Worm (Caenorhabditis elegans) whole organism, mixed stage, embryonic: ENCODE measurements around the gene srbc-62.

ENCODE experiments used
- M03D4.4 ChIP-seq: sonication (generic microtip); optimal IDR thresholded peaks from 2 replicates; lab custom pipeline; 2017; ENCODE audit warnings: mild to moderate bottlenecking, missing genetic modification characterization, missing compliant biosample characterization
- bed-3 ChIP-seq: fragments of 200-800 bp; sonication (Bioruptor generic); optimal IDR thresholded peaks from 3 replicates; lab custom pipeline; 2018; ENCODE audit warnings: mild to moderate bottlenecking, missing genetic modification characterization, moderate library complexity, missing compliant biosample characterization
- blmp-1 ChIP-seq: fragments of 150-350 bp; optimal IDR thresholded peaks from 2 replicates; lab custom pipeline; 2014; ENCODE audit warnings: missing biosample characterization, missing genetic modification characterization
- ceh-39 ChIP-seq: fragments of 150-350 bp; optimal IDR thresholded peaks from 2 replicates; lab custom pipeline; 2014; ENCODE audit warnings: missing biosample characterization, missing genetic modification characterization
- ceh-43 ChIP-seq: fragments of 200-800 bp; sonication (Bioruptor generic); optimal IDR thresholded peaks from 2 replicates; lab custom pipeline; 2018; ENCODE audit warnings: mild to moderate bottlenecking, missing genetic modification characterization, moderate library complexity, missing compliant biosample characterization
- ceh-83 ChIP-seq: fragments of 200-800 bp; sonication (Bioruptor generic); optimal IDR thresholded peaks from 2 replicates; lab custom pipeline; 2018; ENCODE audit warnings: mild to moderate bottlenecking, missing genetic modification characterization, missing compliant biosample characterization
- cnd-1 ChIP-seq: fragments of 200-800 bp; sonication (Bioruptor generic); optimal IDR thresholded peaks from 2 replicates; lab custom pipeline; 2018; ENCODE audit warnings: mild to moderate bottlenecking, missing genetic modification characterization, missing compliant biosample characterization
- drap-1 ChIP-seq: fragments of 200-800 bp; sonication (Bioruptor generic); optimal IDR thresholded peaks from 3 replicates; lab custom pipeline; 2018; ENCODE audit warnings: mild to moderate bottlenecking, missing genetic modification characterization, missing compliant biosample characterization
- elt-1 ChIP-seq: sonication (generic microtip); optimal IDR thresholded peaks from 2 replicates; lab custom pipeline; 2017; ENCODE audit warnings: missing genetic modification characterization, mild to moderate bottlenecking, missing compliant biosample characterization, antibody characterized with exemption, moderate library complexity, borderline replicate concordance; ENCODE audit not compliant: insufficient read depth
- elt-3 ChIP-seq: fragments of 150-350 bp; optimal IDR thresholded peaks from 2 replicates; lab custom pipeline; 2014; ENCODE audit warnings: missing biosample characterization, missing genetic modification characterization
- flh-1 ChIP-seq: fragments of 200-800 bp; sonication (Bioruptor generic); optimal IDR thresholded peaks from 2 replicates; lab custom pipeline; 2018; ENCODE audit warnings: mild to moderate bottlenecking, missing genetic modification characterization, moderate library complexity, missing compliant biosample characterization
- ham-2 ChIP-seq: fragments of 200-800 bp; sonication (Bioruptor generic); optimal IDR thresholded peaks from 2 replicates; lab custom pipeline; 2018; ENCODE audit warnings: mild to moderate bottlenecking, missing genetic modification characterization, missing compliant biosample characterization
- hlh-1 ChIP-seq: fragments of 150-350 bp; optimal IDR thresholded peaks from 2 replicates; lab custom pipeline; 2014; ENCODE audit warnings: missing biosample characterization, missing genetic modification reagents, missing genetic modification characterization
- lin-13 ChIP-seq: fragments of 150-350 bp; optimal IDR thresholded peaks from 2 replicates; lab custom pipeline; 2014; ENCODE audit warnings: missing biosample characterization, missing genetic modification characterization
- lin-32 ChIP-seq: fragments of 200-800 bp; sonication (Bioruptor generic); optimal IDR thresholded peaks from 2 replicates; lab custom pipeline; 2018; ENCODE audit warnings: mild to moderate bottlenecking, missing genetic modification characterization, missing compliant biosample characterization
- lsy-2 ChIP-seq: fragments of 150-350 bp; optimal IDR thresholded peaks from 2 replicates; lab custom pipeline; 2014; ENCODE audit warnings: missing biosample characterization, missing genetic modification characterization
- mep-1 ChIP-seq: fragments of 150-350 bp; optimal IDR thresholded peaks from 2 replicates; lab custom pipeline; 2017; ENCODE audit warnings: missing biosample characterization, missing genetic modification reagents, missing genetic modification characterization, inconsistent platforms
- mls-2 ChIP-seq: sonication (generic microtip); optimal IDR thresholded peaks from 2 replicates; lab custom pipeline; 2016; ENCODE audit warnings: mild to moderate bottlenecking, missing genetic modification characterization, moderate library complexity, missing compliant biosample characterization
- nhr-12 ChIP-seq: fragments of 150-350 bp; optimal IDR thresholded peaks from 2 replicates; lab custom pipeline; 2014; ENCODE audit warnings: missing biosample characterization, missing genetic modification characterization
- nhr-2 ChIP-seq: fragments of 150-350 bp; optimal IDR thresholded peaks from 2 replicates; lab custom pipeline; 2014; ENCODE audit warnings: missing biosample characterization, missing genetic modification characterization
- nhr-237 ChIP-seq: fragments of 150-350 bp; optimal IDR thresholded peaks from 2 replicates; lab custom pipeline; 2014; ENCODE audit warnings: missing biosample characterization, missing genetic modification characterization
- nhr-28 ChIP-seq: fragments of 150-350 bp; optimal IDR thresholded peaks from 2 replicates; lab custom pipeline; 2014; ENCODE audit warnings: missing biosample characterization, missing genetic modification characterization
- nhr-76 ChIP-seq: sonication (generic microtip); optimal IDR thresholded peaks from 2 replicates; lab custom pipeline; 2017; ENCODE audit warnings: missing biosample characterization, missing genetic modification characterization
- pha-4 ChIP-seq: fragments of 150-350 bp; optimal IDR thresholded peaks from 2 replicates; lab custom pipeline; 2018; ENCODE audit warnings: missing biosample characterization, missing genetic modification reagents, missing genetic modification characterization
- sem-2 ChIP-seq: fragments of 200-800 bp; sonication (Bioruptor generic); optimal IDR thresholded peaks from 2 replicates; lab custom pipeline; 2018; ENCODE audit warnings: mild to moderate bottlenecking, missing genetic modification characterization, missing compliant biosample characterization
- snpc-4 ChIP-seq: fragments of 150-350 bp; optimal IDR thresholded peaks from 2 replicates; lab custom pipeline; 2014; ENCODE audit warnings: missing biosample characterization, missing genetic modification characterization
- sptf-1 ChIP-seq: sonication (generic microtip); optimal IDR thresholded peaks from 2 replicates; lab custom pipeline; 2017; ENCODE audit warnings: mild to moderate bottlenecking, missing genetic modification characterization, moderate library complexity, missing compliant biosample characterization
- tbx-8 ChIP-seq: fragments of 200-800 bp; sonication (Bioruptor generic); optimal IDR thresholded peaks from 2 replicates; lab custom pipeline; 2018; ENCODE audit warnings: mild to moderate bottlenecking, missing genetic modification characterization, moderate library complexity, missing compliant biosample characterization
- unc-120 ChIP-seq: sonication (generic microtip); optimal IDR thresholded peaks from 2 replicates; lab custom pipeline; 2017; ENCODE audit warnings: missing genetic modification characterization, missing compliant biosample characterization; ENCODE audit not compliant: poor library complexity, severe bottlenecking
- unc-39 ChIP-seq: fragments of 150-350 bp; optimal IDR thresholded peaks from 2 replicates; lab custom pipeline; 2014; ENCODE audit warnings: missing biosample characterization, missing genetic modification characterization
- unc-62 ChIP-seq: fragments of 150-350 bp; optimal IDR thresholded peaks from 2 replicates; lab custom pipeline; 2014; ENCODE audit warnings: missing biosample characterization, missing genetic modification reagents, missing genetic modification characterization
- zip-8 ChIP-seq: fragments of 150-350 bp; optimal IDR thresholded peaks from 2 replicates; lab custom pipeline; 2014; ENCODE audit warnings: missing biosample characterization, missing genetic modification characterization
- ztf-11 ChIP-seq: fragments of 150-350 bp; optimal IDR thresholded peaks from 2 replicates; lab custom pipeline; 2014; ENCODE audit warnings: missing biosample characterization, missing genetic modification characterization

srbc-62 gene

DNA sequence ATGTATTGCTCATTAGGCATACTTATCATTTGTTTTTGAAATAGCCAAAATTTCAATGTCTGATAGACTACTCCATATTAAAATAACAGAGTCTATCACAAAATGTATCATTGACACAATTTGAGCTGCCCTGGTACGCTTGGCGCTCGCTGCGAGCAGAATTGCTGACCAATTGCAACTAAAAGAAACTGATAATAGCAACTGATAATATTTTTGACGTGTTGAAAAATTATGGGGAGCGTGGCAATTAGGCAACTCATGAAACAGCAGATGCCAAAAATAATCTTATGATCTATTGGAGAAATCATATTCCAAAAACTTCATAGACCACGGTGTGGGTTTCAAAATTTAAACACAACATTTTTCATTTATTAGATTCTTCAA, 23.5 kb downstream of the srbc-62 start:
- TF ChIP-seq nhr-237 (tag; lab: Kevin White, UChicago) (no peak), ceh-39 (tag; lab: Kevin White, UChicago) (no peak), elt-1 (tag; lab: Kevin White, UChicago) (no peak), mep-1 (tag; lab: Kevin White, UChicago) (no peak), bed-3 (GFP tag; lab: Kevin White, UChicago) (no peak), ceh-83 (GFP tag; lab: Kevin White, UChicago) (no peak), sptf-1 (no peak), lsy-2 (tag; lab: Kevin White, UChicago) (no peak), nhr-2 (tag; lab: Kevin White, UChicago) (no peak), nhr-12 (tag; lab: Kevin White, UChicago) (no peak), M03D4.4 (no peak), cnd-1 (tag; lab: Kevin White, UChicago) (no peak), drap-1 (GFP tag; lab: Kevin White, UChicago) (no peak), tbx-8 (no peak)

ce11 chrV:17242552-17242951, 24.8 kb downstream of the srbc-62 start, which contains the start of gene Y68A4B.3:
Gene Y68A4B.3 (minus strand): TSS chrV:17242652.
- TF ChIP-seq unc-62 (GFP tag; lab: Kevin White, UChicago) (no peak), unc-39 (tag; lab: Kevin White, UChicago) (no peak), lin-13 (no peak)

- TF ChIP-seq zip-8 (tag; lab: Kevin White, UChicago) (no peak), ham-2 (GFP tag; lab: Kevin White, UChicago) (no peak), nhr-2 (tag; lab: Kevin White, UChicago) (no peak), M03D4.4 (no peak), mls-2 (tag; lab: Kevin White, UChicago) (no peak), nhr-28 (tag; lab: Kevin White, UChicago) (no peak), pha-4 (tag; lab: Kevin White, UChicago) (no peak), lin-32 (GFP tag; lab: Kevin White, UChicago) (no peak), ceh-43 (GFP tag; lab: Kevin White, UChicago) (no peak), ceh-39 (tag; lab: Kevin White, UChicago) (no peak)
- TF ChIP-seq, all 35 proteins: peak for 0
Observed at ce11 chrV:17243016-17243415, 25.2 kb downstream of the srbc-62 start.

DNA sequence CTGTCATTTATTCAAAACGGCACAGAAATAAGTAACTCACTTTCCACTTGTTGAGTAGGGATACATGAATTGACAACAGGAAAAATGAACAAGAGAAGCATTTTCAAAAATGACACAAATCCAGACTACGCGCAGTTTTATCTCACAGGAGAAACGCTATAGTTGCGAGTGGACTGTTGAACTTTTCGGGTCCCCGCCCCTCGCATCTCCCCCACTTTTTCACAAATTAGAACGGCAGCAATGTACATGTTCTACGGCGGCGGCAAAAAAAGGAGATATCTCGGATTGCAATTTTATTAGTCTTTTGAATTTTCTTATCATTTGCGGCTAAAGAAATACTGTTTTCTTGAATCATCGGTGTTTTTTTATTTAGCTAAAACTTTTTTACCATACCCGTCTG, 27.6 kb downstream of the srbc-62 start, which contains the start of gene clec-242:
TSS of gene clec-242 (minus strand) at position 101 of the 400 bp plus-strand sequence.
- TF ChIP-seq snpc-4 (tag; lab: Kevin White, UChicago), result no peak
- no peak for TF ChIP-seq elt-1 (tag; lab: Kevin White, UChicago)
- TF ChIP-seq cnd-1 (tag; lab: Kevin White, UChicago), result no peak
- TF ChIP-seq sem-2 (GFP tag; lab: Kevin White, UChicago), result no peak

- TF ChIP-seq hlh-1 (tag; lab: Kevin White, UChicago), result no peak
- TF ChIP-seq flh-1 (GFP tag; lab: Kevin White, UChicago), result no peak
- TF ChIP-seq ham-2 (GFP tag; lab: Kevin White, UChicago), result no peak
- TF ChIP-seq unc-120, result no peak
- TF ChIP-seq cnd-1 (tag; lab: Kevin White, UChicago), result no peak
- no peak for TF ChIP-seq mep-1 (tag; lab: Kevin White, UChicago)
- TF ChIP-seq tbx-8, result no peak
- TF ChIP-seq nhr-76 (tag; lab: Kevin White, UChicago), result no peak
- TF ChIP-seq lin-13, result no peak
- TF ChIP-seq nhr-28 (tag; lab: Kevin White, UChicago), result no peak
- no peak for TF ChIP-seq lsy-2 (tag; lab: Kevin White, UChicago)
- no peak for TF ChIP-seq ceh-39 (tag; lab: Kevin White, UChicago)
- TF ChIP-seq elt-3 (tag; lab: Kevin White, UChicago), result no peak
- no peak for TF ChIP-seq blmp-1 (tag; lab: Kevin White, UChicago)
- TF ChIP-seq ztf-11 (tag; lab: Kevin White, UChicago), result no peak
- no peak for TF ChIP-seq snpc-4 (tag; lab: Kevin White, UChicago)
Observed at ce11 chrV:17248915-17249314, 31.1 kb downstream of the srbc-62 start, which contains the start of gene clec-243. Gene clec-243 (minus strand): TSS chrV:17249015.
